Worm (Caenorhabditis elegans) whole organism, L4/young adult: ENCODE measurements around the gene hcp-3.

ENCODE experiments used
- W03F9.2 ChIP-seq: fragments of 150-350 bp; optimal IDR thresholded peaks from 2 replicates; lab custom pipeline; 2014; ENCODE audit warnings: missing biosample characterization, missing genetic modification characterization
- dao-5 ChIP-seq: sonication (generic microtip); optimal IDR thresholded peaks from 2 replicates; lab custom pipeline; 2016; ENCODE audit warnings: missing genotype, missing genetic modification characterization, moderate library complexity, missing compliant biosample characterization
- him-1 ChIP-seq: sonication (generic microtip); optimal IDR thresholded peaks from 2 replicates; lab custom pipeline; 2016; ENCODE audit warnings: missing genotype, missing genetic modification reagents, missing genetic modification characterization, missing compliant biosample characterization

DNA sequence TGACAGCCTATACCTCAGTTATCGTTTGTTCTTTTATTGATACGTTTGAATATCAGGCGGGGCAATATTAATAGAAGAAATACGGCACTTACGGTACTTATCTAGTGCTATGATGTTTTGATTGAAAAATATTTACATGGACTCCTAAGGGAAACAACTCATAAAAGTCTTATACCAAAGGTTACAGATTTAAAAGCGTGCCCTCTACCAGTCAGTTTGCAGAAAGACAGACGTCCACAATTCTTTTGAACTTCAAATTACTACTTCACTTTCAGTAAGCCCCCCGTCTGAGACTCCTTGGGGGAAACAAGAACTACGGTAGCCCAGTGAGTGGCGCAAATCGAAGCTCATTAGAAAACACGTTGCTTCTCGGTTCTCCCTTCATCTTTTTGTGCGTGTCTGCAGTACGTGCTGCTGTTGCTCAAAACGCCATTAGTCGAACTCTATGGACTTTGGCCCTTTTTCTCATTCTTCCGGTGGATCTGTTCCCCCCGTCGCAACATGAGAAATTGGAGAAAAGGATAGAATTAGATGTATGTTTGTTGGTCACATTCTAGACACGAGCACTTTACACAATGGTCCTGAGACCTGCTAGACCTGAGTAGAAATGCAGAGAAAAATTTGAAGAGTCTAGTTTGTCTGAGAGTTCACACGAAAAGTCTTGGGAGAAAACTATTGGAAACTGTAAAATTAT lies 46.1 kb upstream of the hcp-3 start:
- TF ChIP-seq him-1 (tag; lab: Kevin White, UChicago) (no peak), dao-5 (tag; lab: Kevin White, UChicago) (no peak), W03F9.2 (tag; lab: Kevin White, UChicago) (no peak)
